Worm (Caenorhabditis elegans): ENCODE measurements around the gene T21C9.6.

DNA sequence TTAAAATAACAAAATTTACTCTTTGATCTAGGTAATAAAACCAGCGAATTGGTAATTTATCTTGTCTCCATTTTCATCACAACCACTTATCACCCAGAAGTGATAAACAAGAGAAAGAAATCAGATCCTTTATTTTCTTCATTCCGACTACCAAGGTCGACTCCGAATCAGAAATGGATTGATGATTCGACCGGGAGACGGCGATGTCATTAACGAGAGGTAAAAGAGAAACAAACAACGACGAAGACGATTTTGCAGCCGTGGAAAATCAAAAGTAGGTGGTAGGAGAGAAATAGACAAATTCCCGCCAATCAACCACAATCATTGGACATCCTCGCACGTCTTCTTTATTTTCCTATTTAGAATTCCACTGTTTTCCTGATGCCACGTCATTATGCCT is 24.6 kb upstream of the T21C9.6 start:
- TF ChIP-seq pha-4 (tag; optimal IDR thresholded peaks at IDR 0.05) (no peak), nhr-27 (tag; optimal IDR thresholded peaks at IDR 0.05) (no peak), F49E8.2 (tag; optimal IDR thresholded peaks at IDR 0.05; ENCODE audit: insufficient read depth) (no peak), B0261.1 (tag; optimal IDR thresholded peaks at IDR 0.05) (no peak), sdz-38 (tag; optimal IDR thresholded peaks at IDR 0.05) (no peak), chd-7 (tag; optimal IDR thresholded peaks at IDR 0.05) (no peak), lin-54 (GFP tag; optimal IDR thresholded peaks at IDR 0.05) (no peak), hlh-26 (GFP tag; conservative IDR thresholded peaks at IDR 0.05) (no peak), C17E4.6 (GFP tag; IDR thresholded peaks at IDR 0.05) (no peak), ztf-26 (tag; optimal IDR thresholded peaks at IDR 0.05) (no peak), madf-3 (GFP tag; IDR thresholded peaks at IDR 0.05) (no peak), madf-10 (tag; optimal IDR thresholded peaks at IDR 0.05) (no peak), aptf-3 (GFP tag; IDR thresholded peaks at IDR 0.05) (no peak)
